Worm (Caenorhabditis elegans) whole organism, L4 larva: Measurements from ENCODE around the gene arrd-14.

Experiments used
- ceh-20 ChIP-seq: fragments of 200-800 bp; sonication (Bioruptor generic); IDR thresholded peaks from 2 replicates; pipeline ENCODE4 v1.3.6; 2022; ENCODE audit warnings: missing genetic modification reagents, missing genetic modification characterization, missing compliant biosample characterization
- ceh-32 ChIP-seq: sonication (generic microtip); optimal IDR thresholded peaks from 2 replicates; lab custom pipeline; 2016; ENCODE audit warnings: mild to moderate bottlenecking, missing genetic modification characterization, missing compliant biosample characterization; ENCODE audit not compliant: poor library complexity
- ces-1 ChIP-seq: fragments of 150-350 bp; sonication (generic microtip); optimal IDR thresholded peaks from 4 replicates; lab custom pipeline; 2014; ENCODE audit warnings: missing biosample characterization, missing genetic modification reagents, missing genetic modification characterization
- mep-1 ChIP-seq: fragments of 150-350 bp; sonication (generic microtip); optimal IDR thresholded peaks from 3 replicates; lab custom pipeline; 2014; ENCODE audit warnings: missing biosample characterization, missing genetic modification characterization
- nhr-28 ChIP-seq: fragments of 150-350 bp; optimal IDR thresholded peaks from 2 replicates; lab custom pipeline; 2014; ENCODE audit warnings: missing biosample characterization, missing genetic modification characterization
- unc-62 ChIP-seq, 3 experiments: fragments of 150-350 bp in 1 of 3; sonication (generic microtip); optimal IDR thresholded peaks in 2 of 3; peaks in 1 of 3; 1 replicate in 1 of 3; 2 replicates in 2 of 3; lab custom pipeline; 2014 to 2017; ENCODE audit warnings: missing biosample characterization in 3 of 3, missing genetic modification characterization in 3 of 3, missing genetic modification reagents in 3 of 3, missing genotype in 1 of 3

DNA sequence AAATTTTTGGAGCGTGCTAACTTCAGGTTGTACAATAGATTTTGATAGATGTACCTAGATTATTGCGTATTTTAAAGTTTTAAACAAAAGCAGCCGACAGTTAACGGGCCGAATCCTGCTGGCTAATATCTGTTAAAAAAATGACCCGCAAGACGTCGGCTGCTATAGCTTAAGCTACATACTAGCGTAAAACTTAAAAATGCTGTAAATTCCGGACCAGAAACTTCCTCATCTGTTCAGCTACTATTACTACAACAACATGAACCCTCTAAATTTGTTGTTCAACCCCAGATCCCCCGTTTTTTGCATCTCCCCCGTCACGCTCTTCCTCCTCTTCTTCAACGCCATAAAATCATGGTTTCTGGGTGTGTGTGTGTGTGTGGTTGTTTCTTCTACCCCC is 34.8 kb downstream of the arrd-14 start:
- TF ChIP-seq mep-1 (tag; lab: Kevin White, UChicago) (no peak), ces-1 (GFP tag; lab: Kevin White, UChicago) (no peak), nhr-28 (tag; lab: Kevin White, UChicago) (no peak), ceh-32 (tag; lab: Kevin White, UChicago) (no peak), unc-62 (GFP tag; optimal IDR thresholded peaks at IDR 0.05 in 1 of 2; lab: Kevin White, UChicago) (peak in 1 of 2 experiments; percentile 91), unc-62 (tag; optimal IDR thresholded peaks at IDR 0.05; lab: Kevin White, UChicago) (no peak), ceh-20 (GFP tag; lab: Robert Waterston, UW) (no peak)
